Worm (Caenorhabditis elegans) whole organism, mixed stage, embryonic: Measurements from ENCODE around the gene nsun-5.
"Not testable (repeated sequence)": the region's sequence is repeated elsewhere in the genome, so short reads cannot be mapped to it uniquely, and the experiment has no call there.

Experiments used
- lin-13 ChIP-seq: fragments of 150-350 bp; optimal IDR thresholded peaks from 2 replicates; lab custom pipeline; 2014; ENCODE audit warnings: missing biosample characterization, missing genetic modification characterization
- lsy-2 ChIP-seq: fragments of 150-350 bp; optimal IDR thresholded peaks from 2 replicates; lab custom pipeline; 2014; ENCODE audit warnings: missing biosample characterization, missing genetic modification characterization
- mab-5 ChIP-seq: fragments of 150-350 bp; optimal IDR thresholded peaks from 2 replicates; lab custom pipeline; 2014; ENCODE audit warnings: missing biosample characterization, missing genetic modification characterization
- nhr-237 ChIP-seq: fragments of 150-350 bp; optimal IDR thresholded peaks from 2 replicates; lab custom pipeline; 2014; ENCODE audit warnings: missing biosample characterization, missing genetic modification characterization
- nhr-28 ChIP-seq: fragments of 150-350 bp; optimal IDR thresholded peaks from 2 replicates; lab custom pipeline; 2014; ENCODE audit warnings: missing biosample characterization, missing genetic modification characterization
- pha-4 ChIP-seq: fragments of 150-350 bp; optimal IDR thresholded peaks from 2 replicates; lab custom pipeline; 2018; ENCODE audit warnings: missing biosample characterization, missing genetic modification reagents, missing genetic modification characterization
- sem-2 ChIP-seq: fragments of 200-800 bp; sonication (Bioruptor generic); optimal IDR thresholded peaks from 2 replicates; lab custom pipeline; 2018; ENCODE audit warnings: mild to moderate bottlenecking, missing genetic modification characterization, missing compliant biosample characterization
- snpc-4 ChIP-seq: fragments of 150-350 bp; optimal IDR thresholded peaks from 2 replicates; lab custom pipeline; 2014; ENCODE audit warnings: missing biosample characterization, missing genetic modification characterization
- sptf-1 ChIP-seq: sonication (generic microtip); optimal IDR thresholded peaks from 2 replicates; lab custom pipeline; 2017; ENCODE audit warnings: mild to moderate bottlenecking, missing genetic modification characterization, moderate library complexity, missing compliant biosample characterization
- unc-39 ChIP-seq: fragments of 150-350 bp; optimal IDR thresholded peaks from 2 replicates; lab custom pipeline; 2014; ENCODE audit warnings: missing biosample characterization, missing genetic modification characterization

DNA sequence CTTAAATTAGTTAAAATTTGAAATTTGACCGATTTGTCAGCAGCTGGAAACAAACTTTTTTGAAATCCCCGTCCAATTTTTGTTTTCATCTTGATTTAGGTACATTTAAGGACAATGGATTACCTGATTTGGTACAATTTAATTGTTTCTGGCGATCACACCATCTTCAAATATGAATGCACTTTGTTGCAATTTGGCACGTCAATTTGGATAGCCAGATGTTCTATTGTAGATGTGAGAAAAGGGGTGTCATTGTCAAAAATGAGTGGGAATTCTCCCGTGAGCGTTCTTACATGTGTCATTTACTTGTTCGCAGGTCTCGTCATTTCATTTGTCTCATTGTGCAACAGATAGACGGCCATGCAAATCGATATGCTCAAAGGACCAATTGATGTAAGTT lies 18.8 kb downstream of the nsun-5 start, which contains the start of gene Y53F4B.43:
- TF ChIP-seq snpc-4 (tag; lab: Kevin White, UChicago); sem-2 (GFP tag; lab: Kevin White, UChicago); unc-39 (tag; lab: Kevin White, UChicago); pha-4; nhr-237 (tag; lab: Kevin White, UChicago); lin-13 (tag; lab: Kevin White, UChicago); sptf-1 (tag; lab: Kevin White, UChicago); lsy-2; nhr-28 (tag; lab: Kevin White, UChicago); mab-5 (tag; lab: Kevin White, UChicago): not testable (repeated sequence)
